Worm (Caenorhabditis elegans): ENCODE data around the gene clec-151.

clec-151 gene

ce11 chrIII:4600139-4600762, 28.0 kb upstream of the clec-151 start, which contains the start of gene mab-21:
TSS of gene mab-21 (plus strand) at chrIII:4600753.
- no peak for TF ChIP-seq hmg-4 (GFP tag; optimal IDR thresholded peaks at IDR 0.05)

- TF ChIP-seq hnd-1 (tag; optimal IDR thresholded peaks at IDR 0.05) (no peak), sea-1 (GFP tag; conservative IDR thresholded peaks at IDR 0.05) (no peak), tbx-37 (GFP tag; conservative IDR thresholded peaks at IDR 0.05) (no peak), pes-1 (GFP tag; IDR thresholded peaks at IDR 0.05) (no peak), flt-1 (GFP tag; IDR thresholded peaks at IDR 0.05) (no peak), ama-1 (optimal IDR thresholded peaks at IDR 0.05) (no peak), ceh-36 (tag; optimal IDR thresholded peaks at IDR 0.05) (no peak), hmbx-1 (tag; optimal IDR thresholded peaks at IDR 0.05) (no peak), tra-4 (tag; optimal IDR thresholded peaks at IDR 0.05) (no peak), B0310.2 (tag; optimal IDR thresholded peaks at IDR 0.05) (no peak), F13C5.2 (tag; optimal IDR thresholded peaks at IDR 0.05) (no peak), aly-1 (tag; optimal IDR thresholded peaks at IDR 0.05) (no peak), hmg-4 (GFP tag; optimal IDR thresholded peaks at IDR 0.05) (no peak), ets-7 (tag; optimal IDR thresholded peaks at IDR 0.05) (no peak), scrt-1 (GFP tag; IDR thresholded peaks at IDR 0.05) (no peak), ceh-13 (GFP tag; optimal IDR thresholded peaks at IDR 0.05) (no peak), tbx-11 (GFP tag; IDR thresholded peaks at IDR 0.05) (no peak)
Measured at ce11 chrIII:4601286-4601685, 27.0 kb upstream of the clec-151 start.

- TF ChIP-seq ama-1 (optimal IDR thresholded peaks at IDR 0.05): no peak
- TF ChIP-seq B0310.2 (tag; optimal IDR thresholded peaks at IDR 0.05): no peak
- TF ChIP-seq ceh-36 (tag; optimal IDR thresholded peaks at IDR 0.05): no peak
Measured at ce11 chrIII:4603837-4604236, 24.4 kb upstream of the clec-151 start.

ce11 chrIII:4612334-4612953, 15.8 kb upstream of the clec-151 start, which contains the start of gene sel-2:
TSS of gene sel-2 (minus strand) at chrIII:4612384.
- no peak for TF ChIP-seq F13C5.2 (tag; optimal IDR thresholded peaks at IDR 0.05)
- no peak for TF ChIP-seq B0310.2 (tag; optimal IDR thresholded peaks at IDR 0.05)
- no peak for TF ChIP-seq tbx-11 (GFP tag; IDR thresholded peaks at IDR 0.05)
- TF ChIP-seq hmbx-1 (tag; optimal IDR thresholded peaks at IDR 0.05): no peak
- TF ChIP-seq hmg-4 (GFP tag; optimal IDR thresholded peaks at IDR 0.05): no peak
- TF ChIP-seq pes-1 (GFP tag; IDR thresholded peaks at IDR 0.05): no peak
- no peak for TF ChIP-seq flt-1 (GFP tag; IDR thresholded peaks at IDR 0.05)
- TF ChIP-seq sea-1 (GFP tag; conservative IDR thresholded peaks at IDR 0.05): no peak
- no peak for TF ChIP-seq tra-4 (tag; optimal IDR thresholded peaks at IDR 0.05)
- TF ChIP-seq scrt-1 (GFP tag; IDR thresholded peaks at IDR 0.05): no peak
- TF ChIP-seq aly-1 (tag; optimal IDR thresholded peaks at IDR 0.05): no peak

ce11 chrIII:4616071-4616571, 12.1 kb upstream of the clec-151 start, which contains the start of gene lips-3:
TSS of gene lips-3 (plus strand) at chrIII:4616528.
- TF ChIP-seq sea-1 (GFP tag; conservative IDR thresholded peaks at IDR 0.05) (no peak), ceh-36 (tag; optimal IDR thresholded peaks at IDR 0.05) (no peak), hmg-4 (GFP tag; optimal IDR thresholded peaks at IDR 0.05) (no peak), scrt-1 (GFP tag; IDR thresholded peaks at IDR 0.05) (no peak), hnd-1 (tag; optimal IDR thresholded peaks at IDR 0.05) (no peak), tbx-11 (GFP tag; IDR thresholded peaks at IDR 0.05) (no peak), tra-4 (tag; optimal IDR thresholded peaks at IDR 0.05) (no peak), B0310.2 (tag; optimal IDR thresholded peaks at IDR 0.05) (no peak), ama-1 (optimal IDR thresholded peaks at IDR 0.05) (no peak), flt-1 (GFP tag; IDR thresholded peaks at IDR 0.05) (no peak), hmbx-1 (tag; optimal IDR thresholded peaks at IDR 0.05) (no peak), F13C5.2 (tag; optimal IDR thresholded peaks at IDR 0.05) (no peak), aly-1 (tag; optimal IDR thresholded peaks at IDR 0.05) (no peak), pes-1 (GFP tag; IDR thresholded peaks at IDR 0.05) (no peak), ceh-13 (GFP tag; optimal IDR thresholded peaks at IDR 0.05) (no peak), ets-7 (tag; optimal IDR thresholded peaks at IDR 0.05) (no peak), tbx-37 (GFP tag; conservative IDR thresholded peaks at IDR 0.05) (no peak)

ce11 chrIII:4622375-4623130, 5.7 kb upstream of the clec-151 start, which contains the start of gene lron-5:
TSS of gene lron-5 (plus strand) at chrIII:4623029.
- no peak for TF ChIP-seq F13C5.2 (tag; optimal IDR thresholded peaks at IDR 0.05)
- no peak for TF ChIP-seq ets-7 (tag; optimal IDR thresholded peaks at IDR 0.05)
- no peak for TF ChIP-seq tbx-37 (GFP tag; conservative IDR thresholded peaks at IDR 0.05)
- TF ChIP-seq B0310.2 (tag; optimal IDR thresholded peaks at IDR 0.05): no peak
- no peak for TF ChIP-seq hmbx-1 (tag; optimal IDR thresholded peaks at IDR 0.05)
- TF ChIP-seq flt-1 (GFP tag; IDR thresholded peaks at IDR 0.05): no peak
- no peak for TF ChIP-seq hnd-1 (tag; optimal IDR thresholded peaks at IDR 0.05)
- no peak for TF ChIP-seq scrt-1 (GFP tag; IDR thresholded peaks at IDR 0.05)
- TF ChIP-seq pes-1 (GFP tag; IDR thresholded peaks at IDR 0.05): no peak
- no peak for TF ChIP-seq ceh-36 (tag; optimal IDR thresholded peaks at IDR 0.05)
- no peak for TF ChIP-seq tra-4 (tag; optimal IDR thresholded peaks at IDR 0.05)
- TF ChIP-seq tbx-11 (GFP tag; IDR thresholded peaks at IDR 0.05): no peak
- TF ChIP-seq aly-1 (tag; optimal IDR thresholded peaks at IDR 0.05): no peak
- no peak for TF ChIP-seq hmg-4 (GFP tag; optimal IDR thresholded peaks at IDR 0.05)

Data from whole organism, early embryonic.